Fruit fly (Drosophila melanogaster): ENCODE data around the gene p23.

- TF ChIP-seq psq (GFP tag; optimal IDR thresholded peaks at IDR 0.05), result no peak
- TF ChIP-seq Myc (optimal IDR thresholded peaks at IDR 0.05), result no peak
- no peak for TF ChIP-seq Abd-B (GFP tag; optimal IDR thresholded peaks at IDR 0.05)
- no peak for TF ChIP-seq pan (optimal IDR thresholded peaks at IDR 0.05)
These were observed 24.2 kb downstream of the p23 start for dm6 chr3R:9701897-9702296.

Data from whole organism, wandering third instar larva.